Worm (Caenorhabditis elegans) whole organism, L2 larva: Measurements from ENCODE around the gene clec-160.

Source experiments
- aly-2 ChIP-seq: fragments of 150-350 bp; optimal IDR thresholded peaks from 2 replicates; lab custom pipeline; 2014; ENCODE audit warnings: missing biosample characterization, missing genetic modification characterization
- ama-1 ChIP-seq: fragments of 150-350 bp; optimal IDR thresholded peaks from 2 replicates; lab custom pipeline; 2018; ENCODE audit warnings: inconsistent platforms
- elt-1 ChIP-seq: fragments of 150-350 bp; optimal IDR thresholded peaks from 2 replicates; lab custom pipeline; 2014; ENCODE audit warnings: missing biosample characterization, missing genetic modification characterization
- nhr-237 ChIP-seq: fragments of 150-350 bp; optimal IDR thresholded peaks from 2 replicates; lab custom pipeline; 2014; ENCODE audit warnings: missing biosample characterization, missing genetic modification characterization
- skn-1 ChIP-seq: sonication (generic microtip); optimal IDR thresholded peaks from 2 replicates; lab custom pipeline; 2017; ENCODE audit warnings: missing biosample characterization, missing genetic modification characterization
- unc-62 ChIP-seq: fragments of 150-350 bp; optimal IDR thresholded peaks from 2 replicates; lab custom pipeline; 2014; ENCODE audit warnings: missing biosample characterization, missing genetic modification reagents, missing genetic modification characterization
- zag-1 ChIP-seq: fragments of 150-350 bp; optimal IDR thresholded peaks from 2 replicates; lab custom pipeline; 2014; ENCODE audit warnings: missing biosample characterization, missing genetic modification characterization

DNA sequence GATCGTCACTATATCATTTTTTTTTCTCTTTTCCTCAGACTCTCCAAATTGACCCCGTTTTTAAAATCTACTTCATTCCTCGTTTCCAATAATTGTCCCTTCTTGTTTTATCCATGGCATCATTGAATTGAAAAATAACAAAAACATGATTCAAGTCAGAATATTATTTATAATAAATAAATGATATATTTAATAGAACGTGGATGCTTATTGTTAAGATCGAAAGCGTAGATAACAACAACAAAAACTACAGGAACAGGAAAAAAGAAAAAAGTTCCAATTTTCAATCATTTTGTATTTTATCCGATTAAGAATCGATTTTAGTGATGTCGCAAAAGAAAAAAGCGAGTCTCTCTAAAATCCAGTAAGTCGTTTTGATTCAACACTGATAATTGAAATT lies 36.6 kb upstream of the clec-160 start, which contains the start of gene F10E9.2:
- no peak for TF ChIP-seq elt-1
- TF ChIP-seq nhr-237: no peak
- TF ChIP-seq ama-1 (lab: Kevin White, UChicago): no peak
- TF ChIP-seq unc-62 (GFP tag; lab: Kevin White, UChicago): no peak
- no peak for TF ChIP-seq aly-2 (tag; lab: Kevin White, UChicago)
- TF ChIP-seq zag-1: no peak
- no peak for TF ChIP-seq skn-1 (tag; lab: Kevin White, UChicago)
